Fruit fly (Drosophila melanogaster): ENCODE measurements around the gene Cad87A.

DNA sequence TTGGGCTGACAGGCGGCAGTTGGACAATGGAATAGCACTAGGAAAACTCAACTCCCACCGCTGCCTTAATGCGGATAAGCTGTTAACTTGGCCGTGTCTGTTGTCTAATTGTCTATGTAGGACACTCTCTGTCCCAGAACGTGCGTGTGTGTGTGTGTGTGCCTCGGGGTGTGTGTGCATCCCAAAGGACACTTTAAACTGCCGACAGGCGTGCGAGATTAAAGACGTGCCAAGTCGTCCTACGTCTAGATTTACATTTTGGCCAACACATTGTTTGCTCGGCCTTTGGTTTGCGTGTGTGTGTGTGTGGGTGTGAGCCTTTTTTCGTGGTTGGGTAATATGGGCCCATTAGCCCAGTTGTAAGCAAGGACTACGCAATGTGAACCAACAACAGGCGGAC, 49.2 kb upstream of the Cad87A start:
- TF ChIP-seq Crg-1 (GFP tag; optimal IDR thresholded peaks at IDR 0.05) (no peak), Clk (GFP tag; optimal IDR thresholded peaks at IDR 0.05) (no peak), kay (GFP tag; ENCODE audit: borderline replicate concordance) (no peak), Hr96 (GFP tag; optimal IDR thresholded peaks at IDR 0.05) (no peak), Mnt (GFP tag; optimal IDR thresholded peaks at IDR 0.05) (no peak), CG12768 (GFP tag; optimal IDR thresholded peaks at IDR 0.05) (no peak), cic (GFP tag; optimal IDR thresholded peaks at IDR 0.05) (no peak), CG11617 (GFP tag; optimal IDR thresholded peaks at IDR 0.05) (no peak), CG33017 (tag; optimal IDR thresholded peaks at IDR 0.05) (no peak), CG7045 (GFP tag; optimal IDR thresholded peaks at IDR 0.05) (no peak), CG7101 (tag; optimal IDR thresholded peaks at IDR 0.05) (no peak), ovo (GFP tag; optimal IDR thresholded peaks at IDR 0.05) (no peak)

All from whole organism, adult.